Worm (Caenorhabditis elegans): Measurements from ENCODE around the gene tmem-218.

tmem-218 gene

ce11 chrX:17684767-17685166, 35.3 kb downstream of the tmem-218 start, which contains the start of gene T23E7.6:
T23E7.6 (minus strand) TSS chrX:17684811.
- TF ChIP-seq flh-1 (GFP tag; optimal IDR thresholded peaks at IDR 0.05) (no peak), elt-1 (tag; optimal IDR thresholded peaks at IDR 0.05; ENCODE audit: borderline replicate concordance, insufficient read depth) (peak; percentile 55), mls-2 (tag; optimal IDR thresholded peaks at IDR 0.05) (no peak), pha-4 (tag; optimal IDR thresholded peaks at IDR 0.05) (no peak), lin-32 (GFP tag; optimal IDR thresholded peaks at IDR 0.05) (no peak), lsy-2 (tag; optimal IDR thresholded peaks at IDR 0.05) (no peak)

- TF ChIP-seq mls-2 (tag; optimal IDR thresholded peaks at IDR 0.05) = no peak
- TF ChIP-seq blmp-1 (tag; optimal IDR thresholded peaks at IDR 0.05) = peak; percentile 16
- no peak for TF ChIP-seq flh-1 (GFP tag; optimal IDR thresholded peaks at IDR 0.05)
Observed at ce11 chrX:17685959-17686358, 36.5 kb downstream of the tmem-218 start.

- no peak for TF ChIP-seq nhr-76 (tag; optimal IDR thresholded peaks at IDR 0.05)
- TF ChIP-seq unc-62 (GFP tag; optimal IDR thresholded peaks at IDR 0.05) = no peak
- no peak for TF ChIP-seq lin-13 (tag; optimal IDR thresholded peaks at IDR 0.05)
- TF ChIP-seq pha-4 (tag; optimal IDR thresholded peaks at IDR 0.05) = no peak
- no peak for TF ChIP-seq nhr-28 (tag; optimal IDR thresholded peaks at IDR 0.05)
- no peak for TF ChIP-seq lin-32 (GFP tag; optimal IDR thresholded peaks at IDR 0.05)
- TF ChIP-seq mep-1 (tag; optimal IDR thresholded peaks at IDR 0.05) = no peak
- TF ChIP-seq sem-2 (GFP tag; optimal IDR thresholded peaks at IDR 0.05) = no peak
- no peak for TF ChIP-seq zip-8 (tag; optimal IDR thresholded peaks at IDR 0.05)
- no peak for TF ChIP-seq nhr-12 (tag; optimal IDR thresholded peaks at IDR 0.05)
- no peak for TF ChIP-seq nhr-2 (tag; optimal IDR thresholded peaks at IDR 0.05)
Observed at ce11 chrX:17694669-17695282, 45.3 kb downstream of the tmem-218 start, which contains the start of gene cgt-2. cgt-2 (plus strand) TSS chrX:17695232.
